Fruit fly (Drosophila melanogaster): ENCODE measurements around the gene Nepl4.

DNA sequence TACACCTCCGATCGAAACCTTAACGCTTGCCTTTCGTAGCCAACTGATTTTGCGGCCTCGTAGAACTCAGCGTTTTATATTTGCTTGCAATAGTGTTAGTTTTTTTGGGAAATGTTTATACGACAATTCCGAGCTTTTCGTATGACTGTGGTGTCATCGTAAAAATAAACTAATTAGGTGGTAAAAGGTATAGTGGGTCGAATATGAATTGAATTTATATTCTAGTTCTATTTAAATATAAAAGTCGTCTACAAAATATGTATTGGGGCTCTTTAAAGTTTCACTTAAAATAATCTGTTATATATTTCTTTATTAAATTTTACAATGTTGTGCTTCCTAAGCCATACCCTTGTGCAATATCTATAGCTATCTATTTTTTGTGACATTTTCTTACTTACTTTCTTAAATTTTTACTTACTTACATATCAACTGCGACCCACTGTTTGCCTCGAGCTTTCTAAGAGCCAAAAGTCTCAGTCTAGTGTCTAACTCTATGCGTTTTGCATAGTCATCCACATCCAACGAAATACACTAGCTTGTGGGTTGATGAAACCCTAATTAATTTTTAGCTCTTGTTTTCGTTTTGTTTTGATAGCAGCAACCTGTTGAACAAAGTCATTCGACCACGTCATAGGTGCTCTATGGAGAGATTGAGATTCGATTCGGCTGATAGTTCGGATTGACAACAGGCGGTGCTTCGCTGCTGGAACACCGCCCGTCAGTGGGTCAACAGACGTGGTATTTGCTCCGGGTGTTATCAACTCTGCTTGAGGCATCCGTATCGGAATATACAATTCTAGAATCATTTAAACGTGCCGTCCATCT is 16.5 kb upstream of the Nepl4 start, which contains the start of gene CG9498:
- TF ChIP-seq CG8478 (optimal IDR thresholded peaks at IDR 0.05) (no peak), pan (optimal IDR thresholded peaks at IDR 0.05) (no peak), EcR (GFP tag; optimal IDR thresholded peaks at IDR 0.05) (no peak), psq (optimal IDR thresholded peaks at IDR 0.05) (no peak), usp (GFP tag; optimal IDR thresholded peaks at IDR 0.05) (no peak)

Measured in whole organism.